Worm (Caenorhabditis elegans) whole organism, midembryonic: ENCODE data around the gene mig-39.

Experiments
- T22C8.4 ChIP-seq: fragments of 200-800 bp; sonication (Bioruptor generic); IDR thresholded peaks from 2 replicates; pipeline ENCODE4 v1.3.6; 2022; ENCODE audit warnings: missing genetic modification characterization, missing compliant biosample characterization
- cog-1 ChIP-seq: sonication (generic microtip); optimal IDR thresholded peaks from 2 replicates; lab custom pipeline; 2016; ENCODE audit warnings: missing genetic modification characterization, missing compliant biosample characterization
- ztf-29 ChIP-seq: fragments of 200-800 bp; sonication (Bioruptor generic); IDR thresholded peaks from 2 replicates; pipeline ENCODE4 v1.3.6; 2022; ENCODE audit warnings: missing genetic modification reagents, missing genetic modification characterization, missing compliant biosample characterization

- TF ChIP-seq ztf-29 (GFP tag; lab: Robert Waterston, UW) (no peak), cog-1 (tag; lab: Kevin White, UChicago) (no peak), T22C8.4 (no peak)
These were observed 34.7 kb upstream of the mig-39 start, which contains the start of gene ZK1236.5 for ce11 chrIII:8432143-8432542.
